Fruit fly (Drosophila melanogaster) whole organism, pupa: ENCODE results near the gene Mcm6.

ENCODE experiments used
- CG10348 ChIP-seq: fragments of 200-800 bp; sonication (Bioruptor generic); IDR thresholded peaks from 2 replicates; pipeline ENCODE4 v1.3.6; 2022; ENCODE audit warnings: missing biosample characterization, missing genetic modification characterization
- CG12605 ChIP-seq: fragments of 200-800 bp; sonication (Bioruptor generic); IDR thresholded peaks from 2 replicates; pipeline ENCODE4 v1.3.6; 2022; ENCODE audit warnings: missing biosample characterization, missing genetic modification characterization
- CG13204 ChIP-seq: fragments of 200-800 bp; sonication (Bioruptor generic); optimal IDR thresholded peaks from 2 replicates; lab custom pipeline; 2018; ENCODE audit warnings: missing biosample characterization, mild to moderate bottlenecking, missing genetic modification characterization, moderate library complexity
- CG17806 ChIP-seq: fragments of 200-800 bp; sonication (Bioruptor generic); optimal IDR thresholded peaks from 2 replicates; lab custom pipeline; 2018; ENCODE audit warnings: missing biosample characterization, mild to moderate bottlenecking, missing genetic modification characterization, moderate library complexity
- CG32121 ChIP-seq: fragments of 200-800 bp; sonication (Bioruptor generic); IDR thresholded peaks from 2 replicates; pipeline ENCODE4 v1.3.6; 2022; ENCODE audit warnings: missing biosample characterization, missing genetic modification characterization
- CG4496 ChIP-seq: fragments of 200-800 bp; sonication (Bioruptor generic); IDR thresholded peaks from 3 replicates; pipeline ENCODE4 v1.3.6; 2022; ENCODE audit warnings: missing biosample characterization, missing genetic modification characterization
- CG8159 ChIP-seq: fragments of 200-800 bp; sonication (Bioruptor generic); optimal IDR thresholded peaks from 3 replicates; lab custom pipeline; 2018; ENCODE audit warnings: missing biosample characterization, mild to moderate bottlenecking, missing genetic modification characterization, moderate library complexity
- EcR ChIP-seq: fragments of 200-800 bp; sonication (Bioruptor generic); optimal IDR thresholded peaks from 3 replicates; lab custom pipeline; 2019; ENCODE audit warnings: missing biosample characterization, missing genetic modification characterization, mild to moderate bottlenecking, moderate library complexity, missing genetic modification reagents
- Ets98B ChIP-seq: fragments of 200-800 bp; sonication (Bioruptor generic); IDR thresholded peaks from 2 replicates; pipeline ENCODE4 v1.3.6; 2022; ENCODE audit warnings: missing biosample characterization, missing genetic modification characterization
- Snoo ChIP-seq: fragments of 200-800 bp; sonication (Bioruptor generic); optimal IDR thresholded peaks from 3 replicates; lab custom pipeline; 2017; ENCODE audit warnings: missing biosample characterization, mild to moderate bottlenecking, missing genetic modification characterization, inconsistent platforms
- fd96Ca ChIP-seq: fragments of 200-800 bp; sonication (Bioruptor generic); IDR thresholded peaks from 3 replicates; pipeline ENCODE4 v1.3.6; 2022; ENCODE audit warnings: missing biosample characterization, missing genetic modification characterization
- gl ChIP-seq: fragments of 200-800 bp; sonication (Bioruptor generic); optimal IDR thresholded peaks from 2 replicates; lab custom pipeline; 2018; ENCODE audit warnings: missing biosample characterization, mild to moderate bottlenecking, missing genetic modification characterization

DNA sequence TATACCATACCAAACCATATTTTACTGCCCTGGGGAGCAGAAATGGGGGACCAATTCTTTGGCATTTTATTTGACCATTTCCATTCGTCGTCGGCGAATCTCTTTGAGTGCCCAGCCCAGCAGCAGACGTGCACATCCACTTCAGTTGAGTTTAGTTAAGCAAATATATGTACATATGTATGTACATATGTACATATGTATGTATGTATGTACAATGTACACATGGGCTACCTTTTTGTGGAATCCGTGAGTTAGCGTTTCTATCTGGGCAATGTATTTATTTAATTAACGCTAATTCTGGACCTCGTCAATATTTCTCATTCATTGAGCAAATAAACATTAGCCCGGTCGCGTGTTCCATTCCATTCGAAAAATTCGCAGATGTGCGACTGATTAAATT is 45.8 kb downstream of the Mcm6 start:
- TF ChIP-seq CG32121 (no peak), EcR (no peak), CG17806 (tag; lab: Kevin White, UChicago) (no peak), CG12605 (GFP tag; lab: Robert Waterston, UW) (no peak), CG8159 (tag; lab: Kevin White, UChicago) (no peak), CG10348 (GFP tag; lab: Robert Waterston, UW) (no peak), CG4496 (GFP tag; lab: Robert Waterston, UW) (no peak), fd96Ca (GFP tag; lab: Robert Waterston, UW) (no peak), gl (tag; lab: Kevin White, UChicago) (no peak), CG13204 (GFP tag; lab: Kevin White, UChicago) (no peak), Snoo (no peak), Ets98B (GFP tag; lab: Robert Waterston, UW) (no peak)
